Worm (Caenorhabditis elegans): Measurements from ENCODE around the gene T06D4.6.

- TF ChIP-seq scrt-1 (GFP tag; IDR thresholded peaks at IDR 0.05) (no peak), tra-4 (tag; optimal IDR thresholded peaks at IDR 0.05) (no peak), hmbx-1 (tag; optimal IDR thresholded peaks at IDR 0.05) (no peak), ets-7 (tag; optimal IDR thresholded peaks at IDR 0.05) (peak; percentile 24), flt-1 (GFP tag; IDR thresholded peaks at IDR 0.05) (no peak), ama-1 (optimal IDR thresholded peaks at IDR 0.05) (no peak), aly-1 (tag; optimal IDR thresholded peaks at IDR 0.05) (no peak), pes-1 (GFP tag; IDR thresholded peaks at IDR 0.05) (no peak), hnd-1 (tag; optimal IDR thresholded peaks at IDR 0.05) (no peak), ceh-36 (tag; optimal IDR thresholded peaks at IDR 0.05) (no peak), tbx-11 (GFP tag; IDR thresholded peaks at IDR 0.05) (no peak)
These were observed 13.5 kb downstream of the T06D4.6 start for ce11 chrII:3373875-3374274.
